Fruit fly (Drosophila melanogaster) whole organism: ENCODE data around the gene Oseg4.

ENCODE experiments used
- CG8478 ChIP-seq: fragments of >200 bp; optimal IDR thresholded peaks from 2 replicates; lab custom pipeline; 2018; ENCODE audit warnings: inconsistent platforms
- EcR ChIP-seq, 2 experiments: fragments of >200 bp; optimal IDR thresholded peaks; 2 replicates each; lab custom pipeline; 2017; ENCODE audit warnings: missing biosample characterization in 2 of 2, missing genetic modification characterization in 2 of 2, missing genetic modification reagents in 2 of 2
- pan ChIP-seq: fragments of >200 bp; optimal IDR thresholded peaks from 2 replicates; lab custom pipeline; 2017
- psq ChIP-seq: fragments of >200 bp; optimal IDR thresholded peaks from 2 replicates; lab custom pipeline; 2017
- usp ChIP-seq: fragments of >200 bp; optimal IDR thresholded peaks from 2 replicates; lab custom pipeline; 2017; ENCODE audit warnings: missing biosample characterization, missing genetic modification characterization, mixed read lengths

DNA sequence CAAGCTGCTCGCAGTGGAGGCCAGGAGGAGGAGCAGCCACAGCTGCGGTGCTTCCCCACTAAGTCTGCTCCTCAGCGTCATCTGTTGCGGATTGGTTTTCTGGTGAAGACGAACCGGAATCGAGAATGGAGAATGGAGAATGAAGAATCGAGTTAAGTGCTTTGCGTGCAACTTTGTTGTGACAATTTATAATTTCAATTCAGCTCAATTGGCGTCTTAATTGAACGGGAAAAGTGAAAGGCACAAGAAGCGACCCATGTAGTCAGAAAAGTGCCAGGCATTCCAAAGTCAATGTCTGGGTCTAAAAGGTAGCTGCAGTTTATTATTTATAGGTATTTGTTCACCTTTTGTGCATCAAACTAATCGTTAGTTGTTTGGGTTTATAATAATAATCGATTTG lies 18.7 kb upstream of the Oseg4 start:
- no peak for TF ChIP-seq usp (GFP tag; lab: Kevin White, UChicago)
- TF ChIP-seq CG8478 (lab: Kevin White, UChicago), result no peak
- no peak for TF ChIP-seq EcR (GFP tag; optimal IDR thresholded peaks at IDR 0.05; lab: Kevin White, UChicago)
- no peak for TF ChIP-seq pan (lab: Kevin White, UChicago)
- no peak for TF ChIP-seq psq (lab: Kevin White, UChicago)
